Worm (Caenorhabditis elegans): ENCODE measurements around the gene B0361.3.

DNA sequence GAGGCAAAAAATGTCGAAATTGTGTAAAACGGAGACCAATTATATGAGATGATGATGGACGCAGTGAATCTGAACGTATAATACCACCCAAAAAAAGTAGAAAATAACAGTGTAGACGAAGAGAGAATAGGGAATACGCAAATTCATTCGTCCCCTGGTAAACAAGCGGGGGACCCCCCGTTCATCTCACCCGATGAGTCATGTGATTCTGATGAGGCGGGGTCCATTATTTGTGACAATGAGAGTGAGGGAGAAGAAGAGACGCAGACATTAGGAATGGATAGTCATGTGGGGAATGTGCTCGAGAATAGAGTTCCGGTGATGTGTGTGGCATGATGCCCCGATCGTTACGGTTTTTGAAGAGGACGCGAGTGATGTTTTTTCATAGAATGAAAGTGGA lies 9.2 kb upstream of the B0361.3 start:
- TF ChIP-seq W03F9.2 (tag; optimal IDR thresholded peaks at IDR 0.05) (no peak), him-1 (tag; optimal IDR thresholded peaks at IDR 0.05) (no peak)
